Worm (Caenorhabditis elegans) whole organism, early embryonic: ENCODE data around the gene sri-40.
"Not testable (repeated sequence)": the region's sequence is repeated elsewhere in the genome, so short reads cannot be mapped to it uniquely, and the experiment has no call there.

Experiments
- B0310.2 ChIP-seq: sonication (generic microtip); optimal IDR thresholded peaks from 2 replicates; lab custom pipeline; 2016; ENCODE audit warnings: mild to moderate bottlenecking, missing genetic modification characterization, missing compliant biosample characterization
- F13C5.2 ChIP-seq: sonication (generic microtip); optimal IDR thresholded peaks from 2 replicates; lab custom pipeline; 2017; ENCODE audit warnings: mild to moderate bottlenecking, missing genetic modification characterization, inconsistent platforms, missing compliant biosample characterization
- aly-1 ChIP-seq: sonication (generic microtip); optimal IDR thresholded peaks from 2 replicates; lab custom pipeline; 2016; ENCODE audit warnings: missing genetic modification characterization, missing compliant biosample characterization
- ama-1 ChIP-seq: fragments of 150-350 bp; optimal IDR thresholded peaks from 2 replicates; lab custom pipeline; 2014
- ceh-13 ChIP-seq: fragments of 200-800 bp; sonication (Bioruptor generic); optimal IDR thresholded peaks from 2 replicates; lab custom pipeline; 2018; ENCODE audit warnings: mild to moderate bottlenecking, missing genetic modification characterization, missing compliant biosample characterization
- ceh-36 ChIP-seq: sonication (generic microtip); optimal IDR thresholded peaks from 2 replicates; lab custom pipeline; 2016; ENCODE audit warnings: missing genetic modification characterization, inconsistent platforms, missing compliant biosample characterization
- ets-7 ChIP-seq: sonication (generic microtip); optimal IDR thresholded peaks from 2 replicates; lab custom pipeline; 2016; ENCODE audit warnings: missing genotype, missing genetic modification characterization, missing compliant biosample characterization
- flt-1 ChIP-seq: fragments of 200-800 bp; sonication (Bioruptor generic); IDR thresholded peaks from 2 replicates; pipeline ENCODE4 v1.3.6; 2022; ENCODE audit warnings: missing genetic modification characterization, missing compliant biosample characterization
- hmbx-1 ChIP-seq: sonication (generic microtip); optimal IDR thresholded peaks from 2 replicates; lab custom pipeline; 2016; ENCODE audit warnings: mild to moderate bottlenecking, missing genetic modification characterization, missing compliant biosample characterization
- hmg-4 ChIP-seq: fragments of 200-800 bp; sonication (Bioruptor generic); optimal IDR thresholded peaks from 2 replicates; lab custom pipeline; 2018; ENCODE audit warnings: mild to moderate bottlenecking, missing genetic modification characterization, missing compliant biosample characterization
- hnd-1 ChIP-seq: sonication (generic microtip); optimal IDR thresholded peaks from 2 replicates; lab custom pipeline; 2016; ENCODE audit warnings: missing genetic modification characterization, missing compliant biosample characterization
- pes-1 ChIP-seq: fragments of 200-800 bp; sonication (Bioruptor generic); IDR thresholded peaks from 2 replicates; pipeline ENCODE4 v1.3.6; 2022; ENCODE audit warnings: missing genetic modification reagents, missing genetic modification characterization, missing compliant biosample characterization
- scrt-1 ChIP-seq: fragments of 200-800 bp; sonication (Bioruptor generic); IDR thresholded peaks from 2 replicates; pipeline ENCODE4 v1.3.6; 2022; ENCODE audit warnings: missing genetic modification characterization, missing compliant biosample characterization
- sea-1 ChIP-seq: fragments of 200-800 bp; sonication (Bioruptor generic); conservative IDR thresholded peaks from 2 replicates; pipeline ENCODE4 v1.3.6; 2022; ENCODE audit warnings: missing genetic modification characterization, missing compliant biosample characterization
- tbx-11 ChIP-seq: fragments of 200-800 bp; sonication (Bioruptor generic); IDR thresholded peaks from 2 replicates; pipeline ENCODE4 v1.3.6; 2022; ENCODE audit warnings: missing genetic modification characterization, missing compliant biosample characterization
- tbx-37 ChIP-seq: fragments of 200-800 bp; sonication (Bioruptor generic); conservative IDR thresholded peaks from 2 replicates; pipeline ENCODE4 v1.3.6; 2022; ENCODE audit warnings: missing genetic modification reagents, missing genetic modification characterization, missing compliant biosample characterization
- tra-4 ChIP-seq: sonication (generic microtip); optimal IDR thresholded peaks from 2 replicates; lab custom pipeline; 2017; ENCODE audit warnings: missing genetic modification characterization, missing compliant biosample characterization

sri-40 gene

DNA sequence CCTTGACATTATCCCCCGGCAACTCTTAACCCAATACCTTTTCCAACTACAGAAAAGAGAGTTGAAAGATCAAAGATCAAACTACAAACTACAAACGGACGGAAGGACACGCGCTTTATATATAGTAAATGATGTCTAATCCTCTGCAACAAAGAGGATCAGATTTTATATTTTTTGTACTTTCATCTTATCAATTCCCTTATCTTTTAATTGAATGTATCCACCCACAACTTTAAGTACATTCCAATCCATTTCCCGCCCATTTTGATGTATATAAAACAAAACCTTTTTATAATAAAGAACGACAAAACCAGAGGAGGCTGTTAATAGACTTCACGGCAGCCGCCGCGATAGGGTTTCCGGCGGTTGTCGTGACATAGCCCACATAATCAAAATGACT is at the start of gene sri-40:
Gene sri-40, plus strand, starts transcription at position 301 of the 400 bp plus-strand sequence.
- not testable (repeated sequence) for TF ChIP-seq aly-1 (tag; lab: Kevin White, UChicago); B0310.2 (tag; lab: Kevin White, UChicago); ama-1 (lab: Kevin White, UChicago)

DNA sequence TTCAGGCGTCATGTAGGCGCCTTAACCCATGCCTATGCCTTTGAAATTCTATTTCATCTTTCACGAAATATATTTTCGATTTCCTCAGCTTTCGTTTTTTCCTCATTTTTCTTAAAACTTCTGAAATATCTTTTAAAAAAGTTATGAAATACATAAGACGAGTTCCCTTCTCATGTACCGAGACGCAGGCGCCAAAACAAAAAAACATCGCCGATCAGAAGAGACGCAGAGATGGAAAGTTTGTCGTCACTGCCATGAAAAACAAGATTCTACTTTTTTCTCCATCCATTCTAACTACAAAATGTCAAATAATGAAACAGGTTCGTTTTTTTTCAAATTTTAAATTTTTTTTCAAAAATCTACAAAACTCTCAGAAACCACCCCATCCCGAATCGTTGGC is 48.8 kb upstream of the sri-40 start, which contains the start of gene chil-24:
Gene chil-24, plus strand, starts transcription at position 156 of the 400 bp plus-strand sequence.
- no peak for TF ChIP-seq ceh-13
- TF ChIP-seq tbx-11 (GFP tag; lab: Robert Waterston, UW), result no peak
- TF ChIP-seq hmg-4, result no peak
- no peak for TF ChIP-seq scrt-1 (GFP tag; lab: Robert Waterston, UW)
- TF ChIP-seq aly-1 (tag; lab: Kevin White, UChicago), result no peak
- TF ChIP-seq B0310.2 (tag; lab: Kevin White, UChicago), result no peak
- no peak for TF ChIP-seq hmbx-1
- TF ChIP-seq hnd-1 (tag; lab: Kevin White, UChicago), result no peak
- TF ChIP-seq pes-1 (GFP tag; lab: Robert Waterston, UW), result no peak

DNA sequence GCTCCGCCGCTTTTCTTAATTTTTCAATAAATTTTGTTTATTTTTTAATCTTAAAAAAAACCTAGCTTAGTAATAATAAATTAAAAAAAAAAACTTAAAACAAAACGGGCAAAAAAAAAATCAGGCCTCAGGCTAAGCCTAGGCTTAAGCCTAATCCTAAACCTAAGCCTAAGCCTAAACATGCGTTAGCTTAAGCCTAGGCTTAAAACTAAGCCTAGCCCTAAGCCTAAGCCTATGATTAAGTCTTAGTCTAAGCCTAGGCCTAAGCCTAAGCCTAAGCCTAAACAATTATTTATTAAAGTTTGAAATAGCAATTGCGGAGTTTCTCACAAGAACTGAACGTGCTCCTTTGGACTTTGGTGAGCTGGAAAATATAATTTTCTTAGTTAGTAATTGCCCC is 42.5 kb upstream of the sri-40 start:
- TF ChIP-seq sea-1, result no peak
- no peak for TF ChIP-seq ets-7 (tag; lab: Kevin White, UChicago)
- peak; percentile 63 for TF ChIP-seq ceh-36
- no peak for TF ChIP-seq ceh-13
- TF ChIP-seq hmg-4, result no peak
- TF ChIP-seq hnd-1 (tag; lab: Kevin White, UChicago), result no peak

DNA sequence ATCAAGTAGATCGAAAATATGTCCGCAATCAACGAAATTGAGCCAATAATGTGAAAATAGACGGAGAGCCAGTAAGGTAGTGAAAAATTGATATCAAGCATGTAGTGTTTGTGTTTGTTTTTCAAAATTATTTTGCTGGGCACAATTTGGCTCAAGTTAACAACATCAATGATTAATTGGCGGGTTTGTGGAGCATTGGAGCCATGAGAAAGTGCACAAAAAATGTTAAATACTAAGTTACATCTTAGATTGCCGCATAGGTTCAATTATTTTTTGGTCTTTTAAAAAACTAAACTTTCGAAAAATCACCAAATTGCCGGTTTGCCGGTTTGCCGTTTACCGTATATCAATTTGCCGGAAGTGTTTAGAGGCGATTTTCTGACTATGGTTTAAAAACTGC is 40.0 kb upstream of the sri-40 start, which contains the start of gene sri-54:
Gene sri-54, minus strand, starts transcription at position 101 of the 400 bp plus-strand sequence.
- TF ChIP-seq B0310.2 (tag; lab: Kevin White, UChicago), result no peak
- no peak for TF ChIP-seq ceh-36
- no peak for TF ChIP-seq tra-4 (tag; lab: Kevin White, UChicago)
- TF ChIP-seq tbx-11 (GFP tag; lab: Robert Waterston, UW), result no peak
- no peak for TF ChIP-seq hmg-4
- TF ChIP-seq scrt-1 (GFP tag; lab: Robert Waterston, UW), result no peak
- TF ChIP-seq F13C5.2 (tag; lab: Kevin White, UChicago), result no peak
- TF ChIP-seq sea-1, result no peak
- TF ChIP-seq ceh-13, result no peak
- no peak for TF ChIP-seq hnd-1 (tag; lab: Kevin White, UChicago)
- no peak for TF ChIP-seq flt-1 (GFP tag; lab: Robert Waterston, UW)
- TF ChIP-seq aly-1 (tag; lab: Kevin White, UChicago), result no peak
- TF ChIP-seq hmbx-1, result no peak
- TF ChIP-seq tbx-37 (GFP tag; lab: Robert Waterston, UW), result no peak
- TF ChIP-seq pes-1 (GFP tag; lab: Robert Waterston, UW), result no peak
- TF ChIP-seq ets-7 (tag; lab: Kevin White, UChicago), result no peak
- no peak for TF ChIP-seq ama-1 (lab: Kevin White, UChicago)

DNA sequence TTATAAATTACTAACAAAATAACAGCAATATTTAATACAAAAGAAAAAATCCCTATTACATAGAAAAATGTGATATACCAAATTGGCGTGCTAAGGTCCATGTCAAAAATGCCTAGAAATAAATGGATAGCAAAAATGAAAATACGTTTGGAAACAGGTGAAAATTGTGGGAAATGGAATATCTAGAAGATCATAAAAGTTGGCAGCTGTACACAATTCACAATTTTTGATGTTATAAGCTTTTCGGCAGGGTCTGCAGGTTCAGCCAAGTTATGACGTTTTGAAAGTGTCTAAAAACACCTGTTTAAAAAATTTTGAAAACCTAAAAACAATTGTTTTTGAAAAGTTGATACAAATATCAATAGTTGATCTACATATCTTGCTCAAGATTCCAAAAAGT is 34.9 kb upstream of the sri-40 start, which contains the start of gene sri-42:
Gene sri-42, minus strand, starts transcription at position 101 of the 400 bp plus-strand sequence.
- TF ChIP-seq tbx-37 (GFP tag; lab: Robert Waterston, UW); ceh-36; flt-1 (GFP tag; lab: Robert Waterston, UW): not testable (repeated sequence)

DNA sequence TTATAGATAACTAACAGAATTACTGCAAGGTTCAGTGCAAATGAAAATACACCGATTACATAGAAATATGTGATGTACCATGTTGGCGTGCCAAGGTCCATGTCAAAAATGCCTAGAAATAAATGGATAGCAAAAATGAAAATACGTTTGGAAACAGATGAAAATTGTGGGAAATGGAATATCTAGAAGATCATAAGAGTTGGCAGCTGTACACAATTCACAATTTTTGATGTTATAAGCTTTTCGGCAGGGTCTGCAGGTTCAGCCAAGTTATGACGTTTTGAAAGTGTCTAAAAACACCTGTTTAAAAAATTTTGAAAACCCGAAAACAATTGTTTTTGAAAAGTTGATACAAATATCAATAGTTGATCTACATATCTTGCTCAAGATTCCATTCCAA is 33.2 kb upstream of the sri-40 start, which contains the start of gene sri-43:
Gene sri-43, minus strand, starts transcription at position 101 of the 400 bp plus-strand sequence.
- not testable (repeated sequence) for TF ChIP-seq aly-1 (tag; lab: Kevin White, UChicago); ceh-36; F13C5.2 (tag; lab: Kevin White, UChicago)

DNA sequence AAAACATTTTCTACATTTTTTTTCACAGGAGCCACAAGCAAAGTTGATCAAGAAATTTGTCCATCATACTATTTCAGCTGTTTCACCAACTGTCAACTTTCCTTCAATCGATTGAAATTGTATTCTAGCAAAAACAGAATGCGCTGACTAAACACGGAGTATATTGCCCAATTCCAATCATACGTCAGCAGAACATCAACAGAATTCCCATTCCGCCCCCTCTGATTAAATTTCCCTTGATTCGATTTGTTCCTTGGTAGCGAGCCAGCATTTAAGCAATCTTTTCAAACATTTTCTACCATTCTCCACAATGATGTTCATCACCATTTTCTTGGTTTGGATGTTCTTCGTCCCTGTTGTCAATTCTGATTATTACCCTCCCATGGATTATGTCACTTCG is 31.9 kb upstream of the sri-40 start, which contains the start of gene T10D4.15:
Gene T10D4.15, plus strand, starts transcription at position 301 of the 400 bp plus-strand sequence.
- TF ChIP-seq ceh-13, result no peak
- no peak for TF ChIP-seq hmg-4
- no peak for TF ChIP-seq F13C5.2 (tag; lab: Kevin White, UChicago)

DNA sequence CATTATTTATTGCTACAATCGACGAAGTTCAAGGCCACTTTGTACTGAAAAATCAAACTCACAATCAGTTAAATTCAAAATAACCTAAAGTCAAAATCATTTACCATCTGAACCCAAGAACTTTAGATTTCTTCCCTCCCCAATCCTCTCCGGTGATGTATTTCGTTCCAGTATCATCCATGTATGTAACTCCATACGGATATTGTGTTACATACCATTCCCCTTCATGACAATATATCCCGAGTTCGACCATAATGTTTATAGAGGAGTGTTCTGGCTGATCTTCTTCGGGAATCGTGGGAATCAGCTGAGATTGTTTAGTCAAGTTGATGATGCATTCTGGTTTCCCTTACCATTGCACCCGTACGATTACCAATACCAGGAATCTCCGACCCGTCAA is 29.4 kb upstream of the sri-40 start:
- TF ChIP-seq flt-1 (GFP tag; lab: Robert Waterston, UW), result no peak
- TF ChIP-seq tbx-37 (GFP tag; lab: Robert Waterston, UW), result no peak
- TF ChIP-seq F13C5.2 (tag; lab: Kevin White, UChicago), result no peak
- no peak for TF ChIP-seq sea-1
- TF ChIP-seq B0310.2 (tag; lab: Kevin White, UChicago), result no peak
- TF ChIP-seq ceh-13, result no peak
- TF ChIP-seq hmbx-1, result no peak
- no peak for TF ChIP-seq tbx-11 (GFP tag; lab: Robert Waterston, UW)
- TF ChIP-seq hnd-1 (tag; lab: Kevin White, UChicago), result no peak
- no peak for TF ChIP-seq aly-1 (tag; lab: Kevin White, UChicago)
- no peak for TF ChIP-seq ceh-36
- no peak for TF ChIP-seq scrt-1 (GFP tag; lab: Robert Waterston, UW)
- TF ChIP-seq hmg-4, result no peak
- no peak for TF ChIP-seq ama-1 (lab: Kevin White, UChicago)
